Worm (Caenorhabditis elegans): ENCODE measurements around the gene cnc-3.

- no peak for TF ChIP-seq pag-3 (tag; optimal IDR thresholded peaks at IDR 0.05; ENCODE audit: borderline replicate concordance, insufficient read depth)
- no peak for TF ChIP-seq pqm-1 (tag; optimal IDR thresholded peaks at IDR 0.05)
- TF ChIP-seq Y116A8C.19 (tag; optimal IDR thresholded peaks at IDR 0.05; ENCODE audit: borderline replicate concordance) = no peak
- TF ChIP-seq nhr-237 (tag; optimal IDR thresholded peaks at IDR 0.05) = no peak
- TF ChIP-seq ceh-63 (GFP tag; optimal IDR thresholded peaks at IDR 0.05) = no peak
- no peak for TF ChIP-seq nhr-47 (tag; optimal IDR thresholded peaks at IDR 0.05)
These were observed 3.5 kb downstream of the cnc-3 start, which contains the start of gene srj-23 for ce11 chrV:1451334-1451733.

All from whole organism, L1 larva.